Worm (Caenorhabditis elegans) whole organism, early embryonic: ENCODE measurements around the gene K02F6.6.

Source experiments
- B0310.2 ChIP-seq: sonication (generic microtip); optimal IDR thresholded peaks from 2 replicates; lab custom pipeline; 2016; ENCODE audit warnings: mild to moderate bottlenecking, missing genetic modification characterization, missing compliant biosample characterization
- F13C5.2 ChIP-seq: sonication (generic microtip); optimal IDR thresholded peaks from 2 replicates; lab custom pipeline; 2017; ENCODE audit warnings: mild to moderate bottlenecking, missing genetic modification characterization, inconsistent platforms, missing compliant biosample characterization
- aly-1 ChIP-seq: sonication (generic microtip); optimal IDR thresholded peaks from 2 replicates; lab custom pipeline; 2016; ENCODE audit warnings: missing genetic modification characterization, missing compliant biosample characterization
- ama-1 ChIP-seq: fragments of 150-350 bp; optimal IDR thresholded peaks from 2 replicates; lab custom pipeline; 2014
- ceh-13 ChIP-seq: fragments of 200-800 bp; sonication (Bioruptor generic); optimal IDR thresholded peaks from 2 replicates; lab custom pipeline; 2018; ENCODE audit warnings: mild to moderate bottlenecking, missing genetic modification characterization, missing compliant biosample characterization
- ceh-36 ChIP-seq: sonication (generic microtip); optimal IDR thresholded peaks from 2 replicates; lab custom pipeline; 2016; ENCODE audit warnings: missing genetic modification characterization, inconsistent platforms, missing compliant biosample characterization
- ets-7 ChIP-seq: sonication (generic microtip); optimal IDR thresholded peaks from 2 replicates; lab custom pipeline; 2016; ENCODE audit warnings: missing genotype, missing genetic modification characterization, missing compliant biosample characterization
- flt-1 ChIP-seq: fragments of 200-800 bp; sonication (Bioruptor generic); IDR thresholded peaks from 2 replicates; pipeline ENCODE4 v1.3.6; 2022; ENCODE audit warnings: missing genetic modification characterization, missing compliant biosample characterization
- hmbx-1 ChIP-seq: sonication (generic microtip); optimal IDR thresholded peaks from 2 replicates; lab custom pipeline; 2016; ENCODE audit warnings: mild to moderate bottlenecking, missing genetic modification characterization, missing compliant biosample characterization
- hmg-4 ChIP-seq: fragments of 200-800 bp; sonication (Bioruptor generic); optimal IDR thresholded peaks from 2 replicates; lab custom pipeline; 2018; ENCODE audit warnings: mild to moderate bottlenecking, missing genetic modification characterization, missing compliant biosample characterization
- hnd-1 ChIP-seq: sonication (generic microtip); optimal IDR thresholded peaks from 2 replicates; lab custom pipeline; 2016; ENCODE audit warnings: missing genetic modification characterization, missing compliant biosample characterization
- pes-1 ChIP-seq: fragments of 200-800 bp; sonication (Bioruptor generic); IDR thresholded peaks from 2 replicates; pipeline ENCODE4 v1.3.6; 2022; ENCODE audit warnings: missing genetic modification reagents, missing genetic modification characterization, missing compliant biosample characterization
- scrt-1 ChIP-seq: fragments of 200-800 bp; sonication (Bioruptor generic); IDR thresholded peaks from 2 replicates; pipeline ENCODE4 v1.3.6; 2022; ENCODE audit warnings: missing genetic modification characterization, missing compliant biosample characterization
- sea-1 ChIP-seq: fragments of 200-800 bp; sonication (Bioruptor generic); conservative IDR thresholded peaks from 2 replicates; pipeline ENCODE4 v1.3.6; 2022; ENCODE audit warnings: missing genetic modification characterization, missing compliant biosample characterization
- tbx-11 ChIP-seq: fragments of 200-800 bp; sonication (Bioruptor generic); IDR thresholded peaks from 2 replicates; pipeline ENCODE4 v1.3.6; 2022; ENCODE audit warnings: missing genetic modification characterization, missing compliant biosample characterization
- tbx-37 ChIP-seq: fragments of 200-800 bp; sonication (Bioruptor generic); conservative IDR thresholded peaks from 2 replicates; pipeline ENCODE4 v1.3.6; 2022; ENCODE audit warnings: missing genetic modification reagents, missing genetic modification characterization, missing compliant biosample characterization
- tra-4 ChIP-seq: sonication (generic microtip); optimal IDR thresholded peaks from 2 replicates; lab custom pipeline; 2017; ENCODE audit warnings: missing genetic modification characterization, missing compliant biosample characterization

Gene K02F6.6

ce11 chrII:2530496-2530895 lies at the start of gene K02F6.6:
TSS of gene K02F6.6 (plus strand) at chrII:2530796.
- no peak for TF ChIP-seq ceh-13 (GFP tag; lab: Kevin White, UChicago)

DNA sequence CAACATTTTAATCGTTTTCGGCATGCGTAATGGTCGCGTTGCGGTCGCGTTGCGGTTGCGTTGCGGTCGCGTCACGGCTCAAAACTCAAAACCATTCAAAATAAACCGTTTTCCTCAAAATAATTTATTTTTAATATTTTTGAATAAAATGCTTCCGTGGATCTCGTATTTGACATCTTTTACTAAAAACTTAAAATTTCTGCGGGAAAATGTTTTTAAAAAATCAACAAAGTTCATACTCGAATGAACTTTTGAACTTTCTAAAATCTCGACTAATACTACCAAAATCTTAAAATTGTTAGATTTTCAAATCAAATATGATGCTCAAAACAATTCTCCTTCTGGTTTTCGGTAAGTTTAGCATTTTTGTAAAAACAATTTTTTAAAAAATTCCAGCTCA lies 49.0 kb upstream of the K02F6.6 start, which contains the start of gene F53G2.2:
Gene F53G2.2, plus strand, starts transcription at position 301 of the 400 bp plus-strand sequence.
- TF ChIP-seq tra-4, result no peak
- no peak for TF ChIP-seq scrt-1 (GFP tag; lab: Robert Waterston, UW)
- TF ChIP-seq tbx-11, result no peak
- TF ChIP-seq hmbx-1 (tag; lab: Kevin White, UChicago), result no peak
- no peak for TF ChIP-seq pes-1 (GFP tag; lab: Robert Waterston, UW)
- TF ChIP-seq B0310.2 (tag; lab: Kevin White, UChicago), result no peak
- no peak for TF ChIP-seq flt-1 (GFP tag; lab: Robert Waterston, UW)
- no peak for TF ChIP-seq hnd-1 (tag; lab: Kevin White, UChicago)
- TF ChIP-seq tbx-37, result no peak
- TF ChIP-seq ets-7, result no peak
- no peak for TF ChIP-seq ama-1 (lab: Kevin White, UChicago)
- TF ChIP-seq ceh-13 (GFP tag; lab: Kevin White, UChicago), result no peak
- TF ChIP-seq F13C5.2 (tag; lab: Kevin White, UChicago), result no peak
- no peak for TF ChIP-seq ceh-36 (tag; lab: Kevin White, UChicago)
- no peak for TF ChIP-seq aly-1 (tag; lab: Kevin White, UChicago)
- no peak for TF ChIP-seq hmg-4 (GFP tag; lab: Kevin White, UChicago)
- no peak for TF ChIP-seq sea-1

DNA sequence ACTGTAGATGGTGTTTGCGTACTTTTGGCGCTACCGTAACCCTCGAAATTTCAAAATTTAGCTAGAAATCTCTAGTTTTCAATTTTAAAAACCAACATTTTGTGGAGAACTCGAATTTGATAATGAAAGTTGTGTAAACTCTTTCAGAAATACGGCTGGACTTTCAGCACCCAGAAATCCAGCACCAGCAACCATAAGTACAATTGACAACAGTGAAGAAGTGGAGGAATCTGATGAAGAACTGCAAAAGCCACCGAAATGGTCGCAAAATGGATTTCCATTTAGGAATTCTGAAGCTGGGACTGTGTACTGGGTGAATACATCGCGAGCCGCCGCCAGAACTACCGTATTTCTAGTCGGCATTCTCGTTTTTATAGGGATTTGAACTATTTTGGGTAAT lies 47.1 kb upstream of the K02F6.6 start, which contains the start of gene F53G2.13:
Gene F53G2.13, plus strand, starts transcription at position 301 of the 400 bp plus-strand sequence.
- TF ChIP-seq hmg-4 (GFP tag; lab: Kevin White, UChicago) (no peak), pes-1 (GFP tag; lab: Robert Waterston, UW) (no peak)

DNA sequence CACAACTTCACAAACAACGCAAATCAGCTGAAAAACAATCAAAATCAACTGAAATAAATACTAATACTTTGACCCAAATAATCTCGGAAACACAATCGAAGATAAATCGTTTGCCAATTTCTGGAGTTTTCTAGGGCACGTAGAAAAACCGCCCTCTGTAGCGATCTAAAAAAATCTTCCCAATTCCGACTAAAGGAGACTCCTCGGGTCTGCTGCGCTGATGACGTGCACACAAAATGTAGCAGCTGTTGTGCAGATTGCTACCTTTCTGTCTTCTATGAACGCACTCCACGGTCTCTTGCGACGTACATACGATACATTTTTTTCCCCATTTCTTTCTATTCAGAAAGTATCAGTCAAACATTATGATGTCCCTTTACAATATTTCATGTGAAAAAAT lies 42.2 kb upstream of the K02F6.6 start, which contains the start of gene F53G2.1:
Gene F53G2.1, plus strand, starts transcription at position 301 of the 400 bp plus-strand sequence.
- no peak for TF ChIP-seq F13C5.2 (tag; lab: Kevin White, UChicago)

DNA sequence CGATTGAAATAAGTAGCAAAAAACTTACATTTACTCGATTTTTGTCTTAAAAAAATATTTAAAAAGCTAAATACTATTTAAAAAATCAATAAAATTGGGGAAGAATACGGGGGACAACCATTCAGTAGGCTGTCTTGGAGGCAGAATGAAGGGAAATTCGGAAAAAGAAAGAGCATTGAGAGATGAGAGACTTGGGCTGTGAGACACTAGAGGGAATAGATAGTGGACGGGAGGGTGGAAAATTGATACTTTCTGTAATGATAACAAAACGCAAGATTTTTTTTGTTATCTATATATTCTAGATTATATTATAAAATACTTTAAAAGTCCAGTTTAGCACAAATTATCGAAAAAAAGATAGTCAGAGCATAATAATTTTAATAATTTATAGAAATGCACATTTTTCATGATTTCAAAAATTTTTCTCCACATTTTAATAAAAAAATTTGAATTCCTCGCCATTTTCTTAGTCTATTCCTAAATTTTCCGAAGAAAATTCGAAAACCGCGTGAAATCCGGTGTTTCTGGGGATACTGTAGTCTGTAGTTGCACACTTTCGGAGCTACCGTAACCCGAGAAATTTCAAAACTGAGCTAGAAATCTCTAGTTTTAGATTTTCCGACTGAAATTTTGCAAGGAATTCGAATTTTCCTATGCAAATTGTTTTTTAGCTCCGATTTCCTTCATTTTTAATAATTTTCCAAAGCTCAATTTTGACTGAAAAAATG lies 26.7 kb upstream of the K02F6.6 start:
- TF ChIP-seq tbx-37 (no peak), tra-4 (no peak), hmbx-1 (tag; lab: Kevin White, UChicago) (no peak), ceh-36 (tag; lab: Kevin White, UChicago) (no peak), ama-1 (lab: Kevin White, UChicago) (no peak), pes-1 (GFP tag; lab: Robert Waterston, UW) (no peak), scrt-1 (GFP tag; lab: Robert Waterston, UW) (no peak), B0310.2 (tag; lab: Kevin White, UChicago) (no peak), ceh-13 (GFP tag; lab: Kevin White, UChicago) (no peak), sea-1 (no peak), ets-7 (no peak), aly-1 (tag; lab: Kevin White, UChicago) (no peak), F13C5.2 (tag; lab: Kevin White, UChicago) (no peak), hmg-4 (GFP tag; lab: Kevin White, UChicago) (no peak), tbx-11 (no peak), hnd-1 (tag; lab: Kevin White, UChicago) (no peak)

DNA sequence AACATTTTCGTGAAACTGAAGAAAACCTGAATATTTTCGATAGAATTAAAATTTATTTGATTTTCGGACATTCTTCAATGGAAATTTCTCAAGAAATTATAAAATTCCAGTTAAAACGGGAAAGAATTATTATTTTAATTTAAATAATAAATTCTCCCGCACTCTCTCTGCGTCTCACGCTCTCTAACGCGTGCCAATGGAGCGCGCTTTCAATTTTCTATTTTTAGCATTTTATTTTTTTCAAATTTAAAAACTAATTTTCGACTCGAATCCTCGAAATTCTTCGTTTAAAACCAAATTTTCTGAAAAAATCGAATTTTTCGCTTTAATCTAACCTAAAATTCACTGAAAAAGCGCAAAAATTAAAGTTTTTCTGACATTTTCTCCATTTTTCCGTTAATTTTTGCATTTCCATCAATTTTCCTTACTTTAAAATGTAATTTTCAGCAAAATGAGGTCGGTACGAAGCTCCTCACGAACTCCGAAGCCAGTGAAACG lies 26.1 kb upstream of the K02F6.6 start, which contains the start of gene gbas-1:
Gene gbas-1, plus strand, starts transcription at position 448 of the 498 bp plus-strand sequence.
- TF ChIP-seq scrt-1 (GFP tag; lab: Robert Waterston, UW) (no peak), aly-1 (tag; lab: Kevin White, UChicago) (no peak), flt-1 (GFP tag; lab: Robert Waterston, UW) (no peak), pes-1 (GFP tag; lab: Robert Waterston, UW) (no peak), ets-7 (no peak)

DNA sequence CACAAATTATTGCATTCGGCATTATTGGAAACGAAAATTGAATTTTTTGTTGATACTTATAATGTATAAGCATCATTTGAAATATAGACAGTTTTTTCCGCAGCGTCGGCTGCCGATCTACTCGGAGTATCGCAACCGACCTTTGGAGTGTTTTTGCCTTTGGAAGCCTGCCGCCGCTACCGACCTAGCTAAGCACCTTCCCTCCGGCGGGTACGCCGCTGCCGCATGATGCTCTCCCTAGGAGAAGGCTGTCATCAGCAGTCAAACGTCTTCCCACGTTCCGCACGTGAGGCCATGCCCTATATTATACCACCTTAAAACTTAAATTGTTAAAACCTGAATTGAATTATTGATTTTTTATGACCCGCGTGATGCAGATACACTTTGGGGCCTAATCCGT lies 12.1 kb upstream of the K02F6.6 start:
- no peak for TF ChIP-seq tbx-37
- no peak for TF ChIP-seq hnd-1 (tag; lab: Kevin White, UChicago)
- no peak for TF ChIP-seq F13C5.2 (tag; lab: Kevin White, UChicago)
- no peak for TF ChIP-seq ama-1 (lab: Kevin White, UChicago)
- no peak for TF ChIP-seq sea-1
- TF ChIP-seq hmbx-1 (tag; lab: Kevin White, UChicago), result no peak
- TF ChIP-seq flt-1 (GFP tag; lab: Robert Waterston, UW), result no peak
- TF ChIP-seq ceh-13 (GFP tag; lab: Kevin White, UChicago), result no peak
- no peak for TF ChIP-seq B0310.2 (tag; lab: Kevin White, UChicago)
- no peak for TF ChIP-seq ets-7
- TF ChIP-seq hmg-4 (GFP tag; lab: Kevin White, UChicago), result no peak
- no peak for TF ChIP-seq aly-1 (tag; lab: Kevin White, UChicago)
- TF ChIP-seq pes-1 (GFP tag; lab: Robert Waterston, UW), result no peak
- TF ChIP-seq ceh-36 (tag; lab: Kevin White, UChicago), result no peak
- TF ChIP-seq scrt-1 (GFP tag; lab: Robert Waterston, UW), result no peak
- no peak for TF ChIP-seq tbx-11
- no peak for TF ChIP-seq tra-4

DNA sequence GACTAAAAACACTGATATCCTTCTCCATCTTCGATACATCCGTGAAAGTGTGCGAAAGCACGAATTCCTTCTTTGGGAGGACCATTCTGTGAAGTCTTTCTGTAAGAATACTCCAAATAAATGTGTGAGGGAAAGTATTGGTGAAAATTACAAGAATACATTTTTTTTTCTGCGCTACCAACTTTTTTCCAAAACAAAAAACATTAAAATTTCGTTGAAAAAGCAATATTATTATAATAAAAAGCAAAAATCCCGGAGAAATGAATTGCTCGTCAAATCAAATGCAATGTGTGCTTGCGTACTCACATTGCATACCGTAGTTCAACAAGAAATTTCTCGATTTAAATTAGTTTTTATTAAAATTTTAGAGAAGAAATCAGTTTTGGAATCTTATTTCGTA lies 8.6 kb upstream of the K02F6.6 start, which contains the start of gene bath-13:
Gene bath-13, minus strand, starts transcription at position 101 of the 400 bp plus-strand sequence.
- TF ChIP-seq ama-1 (lab: Kevin White, UChicago) (no peak), hnd-1 (tag; lab: Kevin White, UChicago) (no peak), tbx-37 (no peak), B0310.2 (tag; lab: Kevin White, UChicago) (no peak), pes-1 (GFP tag; lab: Robert Waterston, UW) (no peak), aly-1 (tag; lab: Kevin White, UChicago) (no peak), hmg-4 (GFP tag; lab: Kevin White, UChicago) (no peak), ceh-13 (GFP tag; lab: Kevin White, UChicago) (no peak), sea-1 (no peak), F13C5.2 (tag; lab: Kevin White, UChicago) (no peak), scrt-1 (GFP tag; lab: Robert Waterston, UW) (no peak), flt-1 (GFP tag; lab: Robert Waterston, UW) (no peak)
